Worm (Caenorhabditis elegans) whole organism, early embryonic: ENCODE measurements around the gene C05B5.8.

Source experiments
- B0310.2 ChIP-seq: sonication (generic microtip); optimal IDR thresholded peaks from 2 replicates; lab custom pipeline; 2016; ENCODE audit warnings: mild to moderate bottlenecking, missing genetic modification characterization, missing compliant biosample characterization
- F13C5.2 ChIP-seq: sonication (generic microtip); optimal IDR thresholded peaks from 2 replicates; lab custom pipeline; 2017; ENCODE audit warnings: mild to moderate bottlenecking, missing genetic modification characterization, inconsistent platforms, missing compliant biosample characterization
- aly-1 ChIP-seq: sonication (generic microtip); optimal IDR thresholded peaks from 2 replicates; lab custom pipeline; 2016; ENCODE audit warnings: missing genetic modification characterization, missing compliant biosample characterization
- ama-1 ChIP-seq: fragments of 150-350 bp; optimal IDR thresholded peaks from 2 replicates; lab custom pipeline; 2014
- ceh-13 ChIP-seq: fragments of 200-800 bp; sonication (Bioruptor generic); optimal IDR thresholded peaks from 2 replicates; lab custom pipeline; 2018; ENCODE audit warnings: mild to moderate bottlenecking, missing genetic modification characterization, missing compliant biosample characterization
- ceh-36 ChIP-seq: sonication (generic microtip); optimal IDR thresholded peaks from 2 replicates; lab custom pipeline; 2016; ENCODE audit warnings: missing genetic modification characterization, inconsistent platforms, missing compliant biosample characterization
- ets-7 ChIP-seq: sonication (generic microtip); optimal IDR thresholded peaks from 2 replicates; lab custom pipeline; 2016; ENCODE audit warnings: missing genotype, missing genetic modification characterization, missing compliant biosample characterization
- flt-1 ChIP-seq: fragments of 200-800 bp; sonication (Bioruptor generic); IDR thresholded peaks from 2 replicates; pipeline ENCODE4 v1.3.6; 2022; ENCODE audit warnings: missing genetic modification characterization, missing compliant biosample characterization
- hmg-4 ChIP-seq: fragments of 200-800 bp; sonication (Bioruptor generic); optimal IDR thresholded peaks from 2 replicates; lab custom pipeline; 2018; ENCODE audit warnings: mild to moderate bottlenecking, missing genetic modification characterization, missing compliant biosample characterization
- hnd-1 ChIP-seq: sonication (generic microtip); optimal IDR thresholded peaks from 2 replicates; lab custom pipeline; 2016; ENCODE audit warnings: missing genetic modification characterization, missing compliant biosample characterization
- pes-1 ChIP-seq: fragments of 200-800 bp; sonication (Bioruptor generic); IDR thresholded peaks from 2 replicates; pipeline ENCODE4 v1.3.6; 2022; ENCODE audit warnings: missing genetic modification reagents, missing genetic modification characterization, missing compliant biosample characterization

DNA sequence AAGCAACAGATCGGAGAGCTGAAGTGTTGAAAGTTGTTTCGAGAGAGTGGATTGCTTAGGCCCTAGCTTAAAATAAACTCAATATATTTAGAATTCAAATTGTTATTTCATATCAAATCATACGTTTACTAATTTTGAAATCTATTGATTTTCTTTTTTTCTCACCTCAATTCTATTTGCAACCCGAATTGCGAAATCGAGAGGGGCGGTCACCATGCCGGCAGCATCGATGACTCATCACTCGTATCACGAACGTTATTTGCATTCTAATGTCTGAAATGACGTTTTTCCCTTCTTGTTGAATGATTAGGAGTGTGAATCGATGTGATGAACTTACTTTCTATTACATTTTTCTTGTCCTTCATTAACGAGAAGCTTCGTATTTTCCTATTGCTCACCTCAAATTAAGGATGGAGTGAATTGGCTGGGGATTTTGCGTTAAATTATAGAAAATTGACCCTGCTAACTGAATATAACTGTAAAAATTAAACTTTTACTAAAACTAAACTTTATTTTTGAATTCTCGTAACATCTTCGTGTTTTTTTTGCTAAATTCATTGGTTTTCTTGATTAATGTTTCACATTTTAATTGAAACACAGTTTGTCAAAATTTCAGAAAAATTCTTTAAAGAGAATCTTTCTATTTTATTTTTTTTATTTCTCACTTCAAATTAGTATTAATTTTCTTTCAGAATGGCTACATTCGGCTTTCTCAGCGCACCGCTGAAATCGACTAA lies 49.8 kb downstream of the C05B5.8 start, which contains the start of gene alx-1:
- TF ChIP-seq flt-1 (GFP tag; lab: Robert Waterston, UW) = no peak
- no peak for TF ChIP-seq aly-1 (tag; lab: Kevin White, UChicago)
- no peak for TF ChIP-seq pes-1 (GFP tag; lab: Robert Waterston, UW)
- no peak for TF ChIP-seq hnd-1 (tag; lab: Kevin White, UChicago)
- TF ChIP-seq ets-7 = no peak
- TF ChIP-seq ama-1 = no peak
- no peak for TF ChIP-seq ceh-36
- no peak for TF ChIP-seq B0310.2 (tag; lab: Kevin White, UChicago)
- TF ChIP-seq hmg-4 (GFP tag; lab: Kevin White, UChicago) = no peak
- no peak for TF ChIP-seq F13C5.2 (tag; lab: Kevin White, UChicago)
- TF ChIP-seq ceh-13 (GFP tag; lab: Kevin White, UChicago) = no peak
